Fruit fly (Drosophila melanogaster) whole organism, embryonic: ENCODE data around the gene Atg12.

Experiments used
- Awh ChIP-seq: fragments of 200-800 bp; sonication (Bioruptor generic); IDR thresholded peaks from 2 replicates; pipeline ENCODE4, ENCODE4 v1.3.6; 2022; ENCODE audit warnings: missing biosample characterization, missing genetic modification characterization
- B-H2 ChIP-seq: fragments of 200-800 bp; sonication (Bioruptor generic); optimal IDR thresholded peaks from 2 replicates; lab custom pipeline; 2018; ENCODE audit warnings: missing biosample characterization, mild to moderate bottlenecking, missing genetic modification characterization
- CG11093 ChIP-seq: fragments of 200-800 bp; sonication (Bioruptor generic); IDR thresholded peaks from 3 replicates; pipeline ENCODE4 v1.3.6; 2022; ENCODE audit warnings: missing biosample characterization, missing genetic modification characterization
- CG12104 ChIP-seq: fragments of 200-800 bp; sonication (Bioruptor generic); optimal IDR thresholded peaks from 3 replicates; lab custom pipeline; 2016; ENCODE audit warnings: missing biosample characterization, missing genetic modification characterization
- CG12391 ChIP-seq: fragments of 200-800 bp; sonication (Bioruptor generic); optimal IDR thresholded peaks from 3 replicates; lab custom pipeline; 2018; ENCODE audit warnings: missing biosample characterization, mild to moderate bottlenecking, missing genetic modification characterization, moderate library complexity
- CG13287 ChIP-seq: fragments of 200-800 bp; sonication (Bioruptor generic); IDR thresholded peaks from 2 replicates; pipeline ENCODE4 v1.3.6; 2022; ENCODE audit warnings: missing biosample characterization, missing genetic modification characterization; ENCODE audit not compliant: partially characterized antibody
- CG14710 ChIP-seq: fragments of 200-800 bp; sonication (Bioruptor generic); optimal IDR thresholded peaks from 3 replicates; lab custom pipeline; 2019; ENCODE audit warnings: missing biosample characterization, mild to moderate bottlenecking, missing genetic modification characterization, moderate library complexity
- CG1602 ChIP-seq: fragments of 200-800 bp; sonication (Bioruptor generic); optimal IDR thresholded peaks from 3 replicates; lab custom pipeline; 2016; ENCODE audit warnings: missing biosample characterization, missing genetic modification characterization
- CG1647 ChIP-seq: fragments of 200-800 bp; sonication (Bioruptor generic); optimal IDR thresholded peaks from 3 replicates; lab custom pipeline; 2016; ENCODE audit warnings: missing biosample characterization, missing genetic modification characterization
- CG1832 ChIP-seq: fragments of 200-800 bp; sonication (Bioruptor generic); optimal IDR thresholded peaks from 2 replicates; lab custom pipeline; 2017; ENCODE audit warnings: missing biosample characterization, mild to moderate bottlenecking, missing genetic modification characterization, inconsistent platforms
- CG2712 ChIP-seq: fragments of 200-800 bp; optimal IDR thresholded peaks from 3 replicates; lab custom pipeline; 2019; ENCODE audit warnings: missing biosample characterization, mild to moderate bottlenecking, missing genetic modification characterization, moderate library complexity
- CG34376 ChIP-seq: fragments of 200-800 bp; sonication (Bioruptor generic); optimal IDR thresholded peaks from 2 replicates; lab custom pipeline; 2018; ENCODE audit warnings: missing biosample characterization, mild to moderate bottlenecking, missing genetic modification characterization
- CG3838 ChIP-seq: fragments of 200-800 bp; sonication (Bioruptor generic); optimal IDR thresholded peaks from 3 replicates; lab custom pipeline; 2016; ENCODE audit warnings: missing biosample characterization, missing genetic modification characterization
- CG3995 ChIP-seq: fragments of 200-800 bp; sonication (Bioruptor generic); optimal IDR thresholded peaks from 3 replicates; lab custom pipeline; 2016; ENCODE audit warnings: missing biosample characterization, missing genetic modification characterization
- CG4424 ChIP-seq: fragments of 200-800 bp; sonication (Bioruptor generic); optimal IDR thresholded peaks from 3 replicates; lab custom pipeline; 2016; ENCODE audit warnings: missing biosample characterization, missing genetic modification characterization
- CG4617 ChIP-seq: fragments of 200-800 bp; sonication (Bioruptor generic); optimal IDR thresholded peaks from 3 replicates; lab custom pipeline; 2016; ENCODE audit warnings: missing biosample characterization, missing genetic modification characterization, borderline replicate concordance
- CG5953 ChIP-seq: fragments of 200-800 bp; sonication (Bioruptor generic); IDR thresholded peaks from 2 replicates; pipeline ENCODE4 v1.3.6; 2022; ENCODE audit warnings: missing biosample characterization, missing genetic modification characterization
- CG6689 ChIP-seq: fragments of 200-800 bp; sonication (Bioruptor generic); IDR thresholded peaks from 2 replicates; pipeline ENCODE4 v1.3.6; 2022; ENCODE audit warnings: missing biosample characterization, missing genetic modification characterization
- CG6854 ChIP-seq: fragments of 200-800 bp; sonication (Bioruptor generic); optimal IDR thresholded peaks from 3 replicates; lab custom pipeline; 2017; ENCODE audit warnings: missing biosample characterization, mild to moderate bottlenecking, missing genetic modification characterization
- CG7987 ChIP-seq: fragments of 200-800 bp; sonication (Bioruptor generic); optimal IDR thresholded peaks from 2 replicates; lab custom pipeline; 2018; ENCODE audit warnings: missing biosample characterization, mild to moderate bottlenecking, missing genetic modification characterization, moderate library complexity
- CG8944 ChIP-seq: fragments of 200-800 bp; sonication (Bioruptor generic); optimal IDR thresholded peaks from 3 replicates; lab custom pipeline; 2016; ENCODE audit warnings: missing biosample characterization, missing genetic modification characterization
- CG9437 ChIP-seq: fragments of 200-800 bp; sonication (Bioruptor generic); optimal IDR thresholded peaks from 2 replicates; lab custom pipeline; 2018; ENCODE audit warnings: missing biosample characterization, mild to moderate bottlenecking, missing genetic modification characterization
- CG9727 ChIP-seq: fragments of 200-800 bp; sonication (Bioruptor generic); optimal IDR thresholded peaks from 3 replicates; lab custom pipeline; 2017; ENCODE audit warnings: missing biosample characterization, mild to moderate bottlenecking, missing genetic modification characterization
- CG9876 ChIP-seq: fragments of 200-800 bp; sonication (Bioruptor generic); optimal IDR thresholded peaks from 2 replicates; lab custom pipeline; 2016; ENCODE audit warnings: missing biosample characterization, missing genetic modification characterization
- CHES-1-like ChIP-seq: fragments of 200-800 bp; sonication (Bioruptor generic); optimal IDR thresholded peaks from 2 replicates; lab custom pipeline; 2016; ENCODE audit warnings: missing biosample characterization, missing genetic modification characterization
- Dbx ChIP-seq: fragments of 200-800 bp; sonication (Bioruptor generic); IDR thresholded peaks from 3 replicates; pipeline ENCODE4 v1.3.6; 2022; ENCODE audit warnings: missing biosample characterization, missing genetic modification characterization
- Deaf1 ChIP-seq: fragments of 200-800 bp; optimal IDR thresholded peaks from 3 replicates; lab custom pipeline; 2019; ENCODE audit warnings: missing biosample characterization, mild to moderate bottlenecking, missing genetic modification characterization, moderate library complexity
- Dfd ChIP-seq, 2 experiments: fragments of >200 bp; optimal IDR thresholded peaks; 2 replicates each; lab custom pipeline; 2017; ENCODE audit warnings: missing biosample characterization in 2 of 2, missing genetic modification characterization in 2 of 2
- Dip3 ChIP-seq: fragments of 200-800 bp; sonication (Bioruptor generic); optimal IDR thresholded peaks from 3 replicates; lab custom pipeline; 2016; ENCODE audit warnings: missing biosample characterization, missing genetic modification characterization
- Gug ChIP-seq: fragments of 200-800 bp; sonication (Bioruptor generic); IDR thresholded peaks from 4 replicates; pipeline ENCODE4 v1.3.6; 2022; ENCODE audit warnings: missing biosample characterization, missing genetic modification characterization
- HLHmδ ChIP-seq: fragments of 200-800 bp; sonication (Bioruptor generic); optimal IDR thresholded peaks from 2 replicates; lab custom pipeline; 2018; ENCODE audit warnings: missing biosample characterization, mild to moderate bottlenecking, missing genetic modification characterization, moderate library complexity
- Hr39 ChIP-seq: fragments of >200 bp; optimal IDR thresholded peaks from 2 replicates; lab custom pipeline; 2017
- Med ChIP-seq: fragments of 200-800 bp; sonication (Bioruptor generic); peaks from one replicate; lab custom pipeline; 2016; ENCODE audit warnings: missing biosample characterization, missing genetic modification characterization, mild to moderate bottlenecking, inconsistent platforms, moderate library complexity
- NC2α ChIP-seq: fragments of 200-800 bp; sonication (Bioruptor generic); optimal IDR thresholded peaks from 2 replicates; lab custom pipeline; 2016; ENCODE audit warnings: missing biosample characterization, missing genetic modification characterization
- Oli ChIP-seq: fragments of 200-800 bp; sonication (Bioruptor generic); optimal IDR thresholded peaks from 2 replicates; lab custom pipeline; 2018; ENCODE audit warnings: missing biosample characterization, mild to moderate bottlenecking, missing genetic modification characterization, moderate library complexity
- Scr ChIP-seq: fragments of 200-800 bp; sonication (Bioruptor generic); IDR thresholded peaks from 2 replicates; pipeline ENCODE4 v1.3.6; 2022; ENCODE audit warnings: missing biosample characterization, missing genetic modification characterization; ENCODE audit not compliant: partially characterized antibody
- Six4 ChIP-seq: fragments of 200-800 bp; sonication (Bioruptor generic); optimal IDR thresholded peaks from 2 replicates; lab custom pipeline; 2016; ENCODE audit warnings: missing biosample characterization, missing genetic modification characterization
- croc ChIP-seq: fragments of 200-800 bp; sonication (Bioruptor generic); conservative IDR thresholded peaks from 3 replicates; pipeline ENCODE4 v1.3.6; 2022; ENCODE audit warnings: missing biosample characterization, missing genetic modification characterization
- disco-r ChIP-seq: fragments of 200-800 bp; sonication (Bioruptor generic); optimal IDR thresholded peaks from 2 replicates; lab custom pipeline; 2016; ENCODE audit warnings: missing biosample characterization, missing genetic modification characterization
- dpn ChIP-seq, 2 experiments: fragments of 200-800 bp; sonication (Bioruptor generic); optimal IDR thresholded peaks; 3 replicates each; lab custom pipeline; 2016; ENCODE audit warnings: missing biosample characterization in 2 of 2, missing genetic modification characterization in 2 of 2
- ewg ChIP-seq: fragments of 200-800 bp; sonication (Bioruptor generic); optimal IDR thresholded peaks from 3 replicates; lab custom pipeline; 2017; ENCODE audit warnings: mild to moderate bottlenecking, missing biosample characterization, missing genetic modification reagents, missing genetic modification characterization
- eyg ChIP-seq: fragments of 200-800 bp; sonication (Bioruptor generic); optimal IDR thresholded peaks from 3 replicates; lab custom pipeline; 2016; ENCODE audit warnings: missing biosample characterization, missing genetic modification characterization
- gsb-n ChIP-seq: fragments of 200-800 bp; sonication (Bioruptor generic); optimal IDR thresholded peaks from 3 replicates; lab custom pipeline; 2018; ENCODE audit warnings: missing biosample characterization, mild to moderate bottlenecking, missing genetic modification characterization
- hkb ChIP-seq, 2 experiments: fragments of 200-800 bp in 1 of 2; fragments of >200 bp in 1 of 2; sonication (Bioruptor generic) in 1 of 2; IDR thresholded peaks in 1 of 2; optimal IDR thresholded peaks in 1 of 2; 2 replicates each; pipeline versions ENCODE4 v1.3.6 to Lab custom; 2017 to 2022; ENCODE audit warnings: missing biosample characterization in 1 of 2, missing genetic modification characterization in 1 of 2
- inv ChIP-seq: fragments of 200-800 bp; sonication (Bioruptor generic); IDR thresholded peaks from 2 replicates; pipeline ENCODE4 v1.3.6; 2022; ENCODE audit warnings: missing biosample characterization, missing genetic modification characterization; ENCODE audit not compliant: partially characterized antibody
- jumu ChIP-seq: fragments of 200-800 bp; sonication (Bioruptor generic); optimal IDR thresholded peaks from 3 replicates; lab custom pipeline; 2016; ENCODE audit warnings: missing biosample characterization, missing genetic modification characterization
- mld ChIP-seq: fragments of 200-800 bp; sonication (Bioruptor generic); IDR thresholded peaks from 3 replicates; pipeline ENCODE4 v1.3.6; 2022; ENCODE audit warnings: missing biosample characterization, missing genetic modification characterization; ENCODE audit not compliant: partially characterized antibody
- seq ChIP-seq: fragments of 200-800 bp; sonication (Bioruptor generic); IDR thresholded peaks from 2 replicates; pipeline ENCODE4 v1.3.6; 2022; ENCODE audit warnings: missing biosample characterization, missing genetic modification characterization
- sr ChIP-seq: fragments of 200-800 bp; sonication (Bioruptor generic); IDR thresholded peaks from 3 replicates; pipeline ENCODE4 v1.3.6; 2022; ENCODE audit warnings: missing biosample characterization, missing genetic modification characterization
- wor ChIP-seq: fragments of 200-800 bp; sonication (Bioruptor generic); IDR thresholded peaks from 2 replicates; pipeline ENCODE4 v1.3.6; 2022; ENCODE audit warnings: missing biosample characterization, missing genetic modification characterization
- zfh2 ChIP-seq: fragments of 200-800 bp; sonication (Bioruptor generic); optimal IDR thresholded peaks from 2 replicates; lab custom pipeline; 2016; ENCODE audit warnings: missing biosample characterization, missing genetic modification characterization

Atg12 gene

DNA sequence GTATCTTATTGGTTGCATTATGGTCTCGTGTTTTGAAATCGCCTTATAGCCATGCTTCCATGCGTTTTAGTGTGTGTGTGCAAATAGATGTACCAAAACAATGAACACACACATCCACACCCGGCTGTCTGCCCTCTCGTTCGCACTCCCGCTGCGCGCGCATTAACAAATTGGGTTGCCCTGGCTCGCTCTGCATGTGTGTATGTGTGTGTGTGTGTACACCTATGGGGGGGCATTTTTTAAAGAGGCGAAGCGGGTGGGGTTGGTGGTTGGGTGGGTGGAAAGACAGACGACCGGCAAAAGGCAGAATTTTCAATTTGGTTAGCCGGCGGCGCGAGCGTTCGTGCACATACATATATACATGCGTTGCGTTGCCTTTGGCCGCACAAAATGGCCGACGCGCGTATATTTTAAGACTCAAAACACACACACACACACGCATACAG is 12.6 kb upstream of the Atg12 start (continued):
- TF ChIP-seq mld (GFP tag; lab: Robert Waterston, UW) (no peak), CG12391 (tag; lab: Kevin White, UChicago) (peak; percentile 14), hkb (optimal IDR thresholded peaks at IDR 0.05; lab: Kevin White, UChicago) (no peak), hkb (GFP tag; IDR thresholded peaks at IDR 0.05; lab: Robert Waterston, UW) (peak; percentile 40), disco-r (GFP tag; lab: Kevin White, UChicago) (no peak), HLHmδ (GFP tag; lab: Kevin White, UChicago) (no peak), Gug (GFP tag; lab: Robert Waterston, UW) (no peak), CG3838 (GFP tag; lab: Kevin White, UChicago) (no peak), CG13287 (GFP tag; lab: Robert Waterston, UW) (peak; percentile 52; the same call in 1 of the 2 replicates), seq (GFP tag; lab: Robert Waterston, UW) (peak; percentile 56; the same call in 1 of the 2 replicates), B-H2 (peak; percentile 71), CG9876 (GFP tag; lab: Kevin White, UChicago) (no peak), Dbx (GFP tag; lab: Robert Waterston, UW) (peak; percentile 54; the same call in 1 of the 3 replicates), CG4617 (GFP tag; lab: Kevin White, UChicago) (no peak), ewg (peak; percentile 87), Dfd (GFP tag; optimal IDR thresholded peaks at IDR 0.05; lab: Kevin White, UChicago) (no peak), zfh2 (GFP tag; lab: Kevin White, UChicago) (no peak), CG4424 (GFP tag; lab: Kevin White, UChicago) (no peak), CG9727 (GFP tag; lab: Kevin White, UChicago) (no peak), wor (no peak), Six4 (GFP tag; lab: Kevin White, UChicago) (no peak), CG3995 (GFP tag; lab: Kevin White, UChicago) (no peak), CG7987 (GFP tag; lab: Kevin White, UChicago) (peak; percentile 75), NC2α (GFP tag; lab: Kevin White, UChicago) (no peak), CG1602 (GFP tag; lab: Kevin White, UChicago) (no peak), Med (GFP tag; lab: Kevin White, UChicago) (peak; percentile 84), Oli (tag; lab: Kevin White, UChicago) (no peak), eyg (GFP tag; lab: Kevin White, UChicago) (no peak), CG12104 (GFP tag; lab: Kevin White, UChicago) (no peak), CG1832 (GFP tag; lab: Kevin White, UChicago) (peak; percentile 89), Dip3 (no peak), CG1647 (GFP tag; lab: Kevin White, UChicago) (no peak), gsb-n (tag; lab: Kevin White, UChicago) (no peak), CG34376 (GFP tag; lab: Kevin White, UChicago) (peak; percentile 49), CG11093 (GFP tag; lab: Robert Waterston, UW) (no peak), Scr (peak; percentile 19; the same call in 1 of the 2 replicates), croc (GFP tag; lab: Robert Waterston, UW) (no peak), inv (no peak), Hr39 (lab: Kevin White, UChicago) (no peak), CG2712 (peak; percentile 16), Deaf1 (tag; lab: Kevin White, UChicago) (peak; percentile 70), CHES-1-like (GFP tag; lab: Kevin White, UChicago) (no peak), CG14710 (tag; lab: Kevin White, UChicago) (peak; percentile 9), CG6854 (GFP tag; lab: Kevin White, UChicago) (peak; percentile 13), CG6689 (GFP tag; lab: Robert Waterston, UW) (no peak), jumu (GFP tag; lab: Kevin White, UChicago) (no peak), dpn (GFP tag; optimal IDR thresholded peaks at IDR 0.05; lab: Kevin White, UChicago) (no peak), CG5953 (GFP tag; lab: Robert Waterston, UW) (no peak), CG8944 (GFP tag; lab: Kevin White, UChicago) (no peak), sr (peak; percentile 92; the same call in 2 of the 3 replicates), Awh (GFP tag; lab: Robert Waterston, UW) (0 out of 2 replicates have a peak, but pooled peaks have one; percentile 8), CG9437 (GFP tag; lab: Kevin White, UChicago) (no peak)
